Worm (Caenorhabditis elegans) whole organism, L1 larva: Measurements from ENCODE around the gene F44F4.9.

Experiments
- C04F5.9 ChIP-seq: sonication (generic microtip); optimal IDR thresholded peaks from 2 replicates; lab custom pipeline; 2016; ENCODE audit warnings: missing genetic modification characterization, missing compliant biosample characterization
- C16A3.4 ChIP-seq: fragments of 150-350 bp; optimal IDR thresholded peaks from 2 replicates; lab custom pipeline; 2014; ENCODE audit warnings: missing biosample characterization, missing genetic modification characterization
- C34B4.2 ChIP-seq: sonication (generic microtip); optimal IDR thresholded peaks from 2 replicates; lab custom pipeline; 2017; ENCODE audit warnings: mild to moderate bottlenecking, missing genetic modification characterization, missing compliant biosample characterization
- F16B12.6 ChIP-seq: fragments of 150-350 bp; optimal IDR thresholded peaks from 2 replicates; lab custom pipeline; 2014; ENCODE audit warnings: missing biosample characterization, missing genetic modification characterization
- Y116A8C.19 ChIP-seq: sonication (generic microtip); optimal IDR thresholded peaks from 2 replicates; lab custom pipeline; 2016; ENCODE audit warnings: missing compliant biosample characterization, missing genetic modification characterization, borderline replicate concordance
- alr-1 ChIP-seq: fragments of 200-800 bp; sonication (Bioruptor generic); optimal IDR thresholded peaks from 2 replicates; lab custom pipeline; 2018; ENCODE audit warnings: borderline replicate concordance, mild to moderate bottlenecking, missing genetic modification characterization, missing compliant biosample characterization
- ama-1 ChIP-seq: fragments of 150-350 bp; optimal IDR thresholded peaks from 2 replicates; lab custom pipeline; 2014
- blmp-1 ChIP-seq: fragments of 150-350 bp; optimal IDR thresholded peaks from 2 replicates; lab custom pipeline; 2014; ENCODE audit warnings: missing biosample characterization, missing genetic modification characterization
- ceh-63 ChIP-seq: fragments of 200-800 bp; sonication (Bioruptor generic); optimal IDR thresholded peaks from 2 replicates; lab custom pipeline; 2018; ENCODE audit warnings: mild to moderate bottlenecking, missing genetic modification characterization, missing compliant biosample characterization
- ceh-8 ChIP-seq: fragments of 200-800 bp; sonication (Bioruptor generic); optimal IDR thresholded peaks from 2 replicates; lab custom pipeline; 2018; ENCODE audit warnings: mild to moderate bottlenecking, missing genetic modification characterization, moderate library complexity, missing compliant biosample characterization
- ceh-82 ChIP-seq, 3 experiments: fragments of 150-350 bp in 1 of 3; sonication (generic microtip) in 2 of 3; optimal IDR thresholded peaks; 2 replicates each; lab custom pipeline; 2014 to 2017; ENCODE audit warnings: missing biosample characterization in 3 of 3, missing genetic modification characterization in 3 of 3
- ceh-90 ChIP-seq: sonication (generic microtip); optimal IDR thresholded peaks from 2 replicates; lab custom pipeline; 2016; ENCODE audit warnings: missing genetic modification characterization, missing compliant biosample characterization
- dpl-1 ChIP-seq, 3 experiments: fragments of 150-350 bp in 2 of 3; sonication (generic microtip) in 1 of 3; optimal IDR thresholded peaks; 2 replicates each; lab custom pipeline; 2014 to 2017; ENCODE audit warnings: missing biosample characterization in 3 of 3, missing genetic modification characterization in 3 of 3, missing genetic modification reagents in 3 of 3
- dsc-1 ChIP-seq: sonication (generic microtip); optimal IDR thresholded peaks from 2 replicates; lab custom pipeline; 2016; ENCODE audit warnings: mild to moderate bottlenecking, missing genetic modification characterization, missing compliant biosample characterization
- efl-1 ChIP-seq, 4 experiments: fragments of 150-350 bp; optimal IDR thresholded peaks in 3 of 4; peaks in 1 of 4; 1 replicate in 1 of 4; 2 replicates in 3 of 4; lab custom pipeline; 2014; ENCODE audit warnings: missing biosample characterization in 2 of 4, missing genetic modification characterization in 2 of 4, missing genetic modification reagents in 2 of 4
- efl-3 ChIP-seq: fragments of 200-800 bp; sonication (Bioruptor generic); optimal IDR thresholded peaks from 2 replicates; lab custom pipeline; 2018; ENCODE audit warnings: mild to moderate bottlenecking, missing genetic modification characterization, missing compliant biosample characterization
- elt-2 ChIP-seq: sonication (generic microtip); optimal IDR thresholded peaks from 2 replicates; lab custom pipeline; 2016; ENCODE audit warnings: missing genetic modification characterization, mild to moderate bottlenecking, inconsistent platforms, missing compliant biosample characterization, missing genetic modification reagents
- fkh-10 ChIP-seq: sonication (generic microtip); optimal IDR thresholded peaks from 2 replicates; lab custom pipeline; 2017; ENCODE audit warnings: missing biosample characterization, missing genetic modification reagents, missing genetic modification characterization
- fkh-8 ChIP-seq: sonication (generic microtip); optimal IDR thresholded peaks from 2 replicates; lab custom pipeline; 2016; ENCODE audit warnings: mild to moderate bottlenecking, missing genetic modification characterization, missing compliant biosample characterization
- fos-1 ChIP-seq: fragments of 150-350 bp; optimal IDR thresholded peaks from 2 replicates; lab custom pipeline; 2014; ENCODE audit warnings: missing biosample characterization, missing genetic modification characterization
- grh-1 ChIP-seq: fragments of 200-800 bp; sonication (Bioruptor generic); IDR thresholded peaks from 2 replicates; pipeline ENCODE4 v1.3.6; 2022; ENCODE audit warnings: missing genetic modification reagents, missing genetic modification characterization, missing compliant biosample characterization
- hlh-17 ChIP-seq: fragments of 200-800 bp; sonication (Bioruptor generic); optimal IDR thresholded peaks from 2 replicates; lab custom pipeline; 2018; ENCODE audit warnings: missing genetic modification characterization, mild to moderate bottlenecking, missing compliant biosample characterization, moderate library complexity, borderline replicate concordance
- hlh-4 ChIP-seq: sonication (generic microtip); optimal IDR thresholded peaks from 2 replicates; lab custom pipeline; 2016; ENCODE audit warnings: mild to moderate bottlenecking, missing genetic modification characterization, missing compliant biosample characterization
- isw-1 ChIP-seq: fragments of 200-800 bp; sonication (Bioruptor generic); IDR thresholded peaks from 2 replicates; pipeline ENCODE4 v1.3.6; 2022; ENCODE audit warnings: missing genetic modification characterization, missing compliant biosample characterization
- lin-14 ChIP-seq: fragments of 200-800 bp; sonication (Bioruptor generic); optimal IDR thresholded peaks from 2 replicates; lab custom pipeline; 2018; ENCODE audit warnings: mild to moderate bottlenecking, missing genetic modification characterization, moderate library complexity, missing compliant biosample characterization
- lin-35 ChIP-seq, 2 experiments: fragments of 150-350 bp; optimal IDR thresholded peaks; 2 replicates each; lab custom pipeline; 2014; ENCODE audit warnings: missing biosample characterization in 2 of 2, missing genetic modification characterization in 2 of 2, missing genetic modification reagents in 2 of 2
- mab-9 ChIP-seq: fragments of 200-800 bp; sonication (Bioruptor generic); IDR thresholded peaks from 2 replicates; pipeline ENCODE4 v1.3.6; 2022; ENCODE audit warnings: missing genetic modification reagents, missing genetic modification characterization, missing compliant biosample characterization
- mdl-1 ChIP-seq, 2 experiments: fragments of 150-350 bp; optimal IDR thresholded peaks; 2 replicates each; lab custom pipeline; 2014 to 2017; ENCODE audit warnings: missing biosample characterization in 2 of 2, missing genetic modification characterization in 2 of 2, inconsistent platforms in 1 of 2
- mef-2 ChIP-seq: fragments of 150-350 bp; optimal IDR thresholded peaks from 2 replicates; lab custom pipeline; 2014; ENCODE audit warnings: missing biosample characterization, missing genetic modification characterization
- nhr-11 ChIP-seq: fragments of 150-350 bp; optimal IDR thresholded peaks from 2 replicates; lab custom pipeline; 2014; ENCODE audit warnings: missing biosample characterization, missing genetic modification characterization
- nhr-19 ChIP-seq: fragments of 200-800 bp; sonication (Bioruptor generic); conservative IDR thresholded peaks from 2 replicates; pipeline ENCODE4 v1.3.6; 2022; ENCODE audit warnings: missing genetic modification characterization, missing compliant biosample characterization
- nhr-237 ChIP-seq: fragments of 150-350 bp; optimal IDR thresholded peaks from 2 replicates; lab custom pipeline; 2014; ENCODE audit warnings: missing biosample characterization, missing genetic modification characterization
- nhr-28 ChIP-seq: fragments of 150-350 bp; optimal IDR thresholded peaks from 2 replicates; lab custom pipeline; 2014; ENCODE audit warnings: missing biosample characterization, missing genetic modification characterization
- nhr-47 ChIP-seq: sonication (generic microtip); optimal IDR thresholded peaks from 2 replicates; lab custom pipeline; 2016; ENCODE audit warnings: mild to moderate bottlenecking, missing genetic modification characterization, moderate library complexity, missing compliant biosample characterization
- nhr-71 ChIP-seq: sonication (generic microtip); optimal IDR thresholded peaks from 2 replicates; lab custom pipeline; 2016; ENCODE audit warnings: mild to moderate bottlenecking, missing genetic modification characterization, moderate library complexity, missing compliant biosample characterization
- nhr-85 ChIP-seq: sonication (generic microtip); peaks from one replicate; lab custom pipeline; 2016; ENCODE audit warnings: missing genetic modification characterization, inconsistent platforms, missing compliant biosample characterization
- pag-3 ChIP-seq: sonication (generic microtip); optimal IDR thresholded peaks from 2 replicates; lab custom pipeline; 2017; ENCODE audit warnings: missing genetic modification characterization, mild to moderate bottlenecking, missing compliant biosample characterization, antibody characterized with exemption, borderline replicate concordance; ENCODE audit not compliant: insufficient read depth
- pax-3 ChIP-seq: fragments of 200-800 bp; sonication (Bioruptor generic); optimal IDR thresholded peaks from 2 replicates; lab custom pipeline; 2018; ENCODE audit warnings: mild to moderate bottlenecking, missing genetic modification characterization, moderate library complexity, missing compliant biosample characterization
- pqm-1 ChIP-seq: sonication (generic microtip); optimal IDR thresholded peaks from 3 replicates; lab custom pipeline; 2017; ENCODE audit warnings: missing biosample characterization, missing genetic modification characterization
- snpc-4 ChIP-seq: fragments of 150-350 bp; optimal IDR thresholded peaks from 2 replicates; lab custom pipeline; 2014; ENCODE audit warnings: missing biosample characterization, missing genetic modification characterization
- sptf-1 ChIP-seq: fragments of 150-350 bp; optimal IDR thresholded peaks from 2 replicates; lab custom pipeline; 2014; ENCODE audit warnings: missing biosample characterization, missing genetic modification characterization
- swsn-7 ChIP-seq: sonication (generic microtip); optimal IDR thresholded peaks from 2 replicates; lab custom pipeline; 2016; ENCODE audit warnings: missing genetic modification characterization, missing compliant biosample characterization
- tbx-2 ChIP-seq: sonication (generic microtip); optimal IDR thresholded peaks from 2 replicates; lab custom pipeline; 2016; ENCODE audit warnings: missing genetic modification characterization, missing compliant biosample characterization
- unc-130 ChIP-seq: fragments of 150-350 bp; optimal IDR thresholded peaks from 2 replicates; lab custom pipeline; 2017; ENCODE audit warnings: missing biosample characterization, missing genetic modification characterization, inconsistent platforms
- unc-62 ChIP-seq: fragments of 150-350 bp; optimal IDR thresholded peaks from 2 replicates; lab custom pipeline; 2014; ENCODE audit warnings: missing biosample characterization, missing genetic modification reagents, missing genetic modification characterization
- unc-86 ChIP-seq: sonication (generic microtip); optimal IDR thresholded peaks from 2 replicates; lab custom pipeline; 2016; ENCODE audit warnings: missing genetic modification characterization, missing compliant biosample characterization
- unc-98 ChIP-seq: fragments of 200-800 bp; sonication (Bioruptor generic); IDR thresholded peaks from 2 replicates; pipeline ENCODE4 v1.3.6; 2022; ENCODE audit warnings: missing genetic modification characterization, missing compliant biosample characterization
- vab-15 ChIP-seq: sonication (generic microtip); optimal IDR thresholded peaks from 2 replicates; lab custom pipeline; 2017; ENCODE audit warnings: missing genotype, mild to moderate bottlenecking, missing genetic modification characterization, missing compliant biosample characterization
- xbp-1 ChIP-seq: sonication (generic microtip); optimal IDR thresholded peaks from 2 replicates; lab custom pipeline; 2016; ENCODE audit warnings: missing genetic modification characterization, missing compliant biosample characterization
- zag-1 ChIP-seq: fragments of 150-350 bp; optimal IDR thresholded peaks from 2 replicates; lab custom pipeline; 2014; ENCODE audit warnings: missing biosample characterization, missing genetic modification characterization
- zip-4 ChIP-seq: fragments of 200-800 bp; sonication (Bioruptor generic); optimal IDR thresholded peaks from 2 replicates; lab custom pipeline; 2018; ENCODE audit warnings: mild to moderate bottlenecking, missing genetic modification characterization, moderate library complexity, missing compliant biosample characterization
- ztf-11 ChIP-seq, 2 experiments: sonication (generic microtip); optimal IDR thresholded peaks; 2 replicates each; lab custom pipeline; 2016 to 2017; ENCODE audit warnings: missing genetic modification characterization in 2 of 2, missing biosample characterization in 1 of 2, missing compliant biosample characterization in 1 of 2
- ztf-4 ChIP-seq: fragments of 150-350 bp; optimal IDR thresholded peaks from 2 replicates; lab custom pipeline; 2014; ENCODE audit warnings: missing biosample characterization, missing genetic modification characterization

The F44F4.9 gene

ce11 chrII:10924669-10925068 lies 9.0 kb upstream of the F44F4.9 start (continued):
- TF ChIP-seq C34B4.2, result no peak
- no peak for TF ChIP-seq nhr-237 (tag; lab: Kevin White, UChicago)
- no peak for TF ChIP-seq zip-4
- no peak for TF ChIP-seq dpl-1 (GFP tag; optimal IDR thresholded peaks at IDR 0.05; lab: Kevin White, UChicago)
- no peak for TF ChIP-seq mdl-1 (tag; optimal IDR thresholded peaks at IDR 0.05; lab: Kevin White, UChicago)
- TF ChIP-seq Y116A8C.19 (tag; lab: Kevin White, UChicago), result no peak
- no peak for TF ChIP-seq unc-130 (tag; lab: Kevin White, UChicago)
- no peak for TF ChIP-seq ceh-90 (tag; lab: Kevin White, UChicago)
- TF ChIP-seq mab-9 (GFP tag; lab: Robert Waterston, UW), result no peak
- no peak for TF ChIP-seq pqm-1
- no peak for TF ChIP-seq dsc-1 (tag; lab: Kevin White, UChicago)
- TF ChIP-seq ztf-11 (tag; optimal IDR thresholded peaks at IDR 0.05; lab: Kevin White, UChicago), result no peak
- peak; percentile 8 for TF ChIP-seq blmp-1 (tag; lab: Kevin White, UChicago)
- TF ChIP-seq pax-3, result no peak
- TF ChIP-seq ceh-63, result no peak
- 0 out of 2 replicates have a peak, but pooled peaks have one; percentile 11 for TF ChIP-seq nhr-19 (GFP tag; lab: Robert Waterston, UW)
- TF ChIP-seq unc-62 (GFP tag; lab: Kevin White, UChicago), result no peak
- no peak for TF ChIP-seq zag-1 (tag; lab: Kevin White, UChicago)
- no peak for TF ChIP-seq pag-3 (tag; lab: Kevin White, UChicago)
- TF ChIP-seq unc-98 (GFP tag; lab: Robert Waterston, UW), result no peak
- TF ChIP-seq alr-1 (tag; lab: Kevin White, UChicago), result no peak
- TF ChIP-seq efl-1 (optimal IDR thresholded peaks at IDR 0.05; lab: Kevin White, UChicago), result no peak
- no peak for TF ChIP-seq efl-1 (GFP tag; optimal IDR thresholded peaks at IDR 0.05 in 1 of 2; lab: Kevin White, UChicago)
- peak; percentile 86 for TF ChIP-seq elt-2 (tag; lab: Kevin White, UChicago)
- no peak for TF ChIP-seq swsn-7 (tag; lab: Kevin White, UChicago)
- no peak for TF ChIP-seq xbp-1 (tag; lab: Kevin White, UChicago)
- no peak for TF ChIP-seq unc-86 (tag; lab: Kevin White, UChicago)
- TF ChIP-seq hlh-4 (tag; lab: Kevin White, UChicago), result no peak
- TF ChIP-seq ztf-4, result no peak
- TF ChIP-seq sptf-1, result no peak
- no peak for TF ChIP-seq hlh-17 (GFP tag; lab: Kevin White, UChicago)
- TF ChIP-seq lin-35 (GFP tag; optimal IDR thresholded peaks at IDR 0.05; lab: Kevin White, UChicago), result peak in 1 of 2 experiments; percentile 27
- no peak for TF ChIP-seq nhr-47 (tag; lab: Kevin White, UChicago)
- TF ChIP-seq fos-1 (tag; lab: Kevin White, UChicago), result no peak
- no peak for TF ChIP-seq fkh-8 (tag; lab: Kevin White, UChicago)
- no peak for TF ChIP-seq fkh-10
- TF ChIP-seq nhr-28 (tag; lab: Kevin White, UChicago), result no peak
- no peak for TF ChIP-seq nhr-11 (tag; lab: Kevin White, UChicago)
- no peak for TF ChIP-seq snpc-4 (tag; lab: Kevin White, UChicago)
- no peak for TF ChIP-seq grh-1 (GFP tag; lab: Robert Waterston, UW)
- no peak for TF ChIP-seq mef-2 (tag; lab: Kevin White, UChicago)
- peak; percentile 39 for TF ChIP-seq lin-14
- TF ChIP-seq vab-15 (tag; lab: Kevin White, UChicago), result no peak
- TF ChIP-seq nhr-85, result no peak
- no peak for TF ChIP-seq efl-3 (GFP tag; lab: Kevin White, UChicago)
- no peak for TF ChIP-seq C04F5.9 (tag; lab: Kevin White, UChicago)
- no peak for TF ChIP-seq ceh-8
- TF ChIP-seq ama-1 (lab: Kevin White, UChicago), result no peak
- no peak for TF ChIP-seq C16A3.4 (tag; lab: Kevin White, UChicago)
- no peak for TF ChIP-seq F16B12.6
- no peak for TF ChIP-seq ceh-82 (tag; optimal IDR thresholded peaks at IDR 0.05; lab: Kevin White, UChicago)
- no peak for TF ChIP-seq isw-1 (GFP tag; lab: Robert Waterston, UW)
- TF ChIP-seq nhr-71 (tag; lab: Kevin White, UChicago), result peak; percentile 50
- TF ChIP-seq tbx-2 (tag; lab: Kevin White, UChicago), result no peak
